Fruit fly (Drosophila melanogaster) whole organism, adult: Measurements from ENCODE around the gene TyrRS.

Source experiments
- CG11617 ChIP-seq: fragments of 200-800 bp; sonication (Bioruptor generic); optimal IDR thresholded peaks from 2 replicates; lab custom pipeline; 2017; ENCODE audit warnings: mild to moderate bottlenecking, missing biosample characterization, missing genetic modification reagents, missing genetic modification characterization
- CG12768 ChIP-seq: fragments of 200-800 bp; sonication (Bioruptor generic); optimal IDR thresholded peaks from 2 replicates; lab custom pipeline; 2017; ENCODE audit warnings: missing biosample characterization, missing genetic modification characterization, mild to moderate bottlenecking, moderate library complexity, missing genetic modification reagents
- CG14711 ChIP-seq: fragments of 200-800 bp; sonication (Bioruptor generic); optimal IDR thresholded peaks from 2 replicates; lab custom pipeline; 2018; ENCODE audit warnings: missing biosample characterization, mild to moderate bottlenecking, missing genetic modification characterization, moderate library complexity
- CG1620 ChIP-seq: fragments of 200-800 bp; sonication (Bioruptor generic); optimal IDR thresholded peaks from 2 replicates; lab custom pipeline; 2016; ENCODE audit warnings: missing biosample characterization, missing genetic modification characterization
- CG33017 ChIP-seq: fragments of 200-800 bp; sonication (Bioruptor generic); optimal IDR thresholded peaks from 2 replicates; lab custom pipeline; 2018; ENCODE audit warnings: missing biosample characterization, mild to moderate bottlenecking, missing genetic modification characterization, moderate library complexity
- CG5204 ChIP-seq: fragments of 200-800 bp; sonication (Bioruptor generic); optimal IDR thresholded peaks from 2 replicates; lab custom pipeline; 2016; ENCODE audit warnings: missing biosample characterization, missing genetic modification characterization
- CG7045 ChIP-seq: fragments of 200-800 bp; sonication (Bioruptor generic); optimal IDR thresholded peaks from 2 replicates; lab custom pipeline; 2017; ENCODE audit warnings: missing biosample characterization, mild to moderate bottlenecking, missing genetic modification characterization
- CG7101 ChIP-seq: fragments of 200-800 bp; sonication (Bioruptor generic); optimal IDR thresholded peaks from 2 replicates; lab custom pipeline; 2018; ENCODE audit warnings: missing biosample characterization, mild to moderate bottlenecking, missing genetic modification characterization, moderate library complexity
- Clk ChIP-seq: fragments of 200-800 bp; sonication (Bioruptor generic); optimal IDR thresholded peaks from 2 replicates; lab custom pipeline; 2017; ENCODE audit warnings: missing biosample characterization, missing genetic modification characterization
- Crg-1 ChIP-seq: fragments of 200-800 bp; sonication (Bioruptor generic); optimal IDR thresholded peaks from 2 replicates; lab custom pipeline; 2016; ENCODE audit warnings: missing biosample characterization, missing genetic modification characterization
- Hr96 ChIP-seq: fragments of 200-800 bp; sonication (Bioruptor generic); optimal IDR thresholded peaks from 2 replicates; lab custom pipeline; 2016; ENCODE audit warnings: missing biosample characterization, missing genetic modification characterization
- Mnt ChIP-seq: fragments of 200-800 bp; sonication (Bioruptor generic); optimal IDR thresholded peaks from 2 replicates; lab custom pipeline; 2016; ENCODE audit warnings: missing biosample characterization, mild to moderate bottlenecking, missing genetic modification characterization
- bab1 ChIP-seq: fragments of 200-800 bp; sonication (Bioruptor generic); optimal IDR thresholded peaks from 3 replicates; lab custom pipeline; 2019; ENCODE audit warnings: missing biosample characterization, mild to moderate bottlenecking, missing genetic modification characterization, moderate library complexity
- cic ChIP-seq: fragments of 200-800 bp; sonication (Bioruptor generic); optimal IDR thresholded peaks from 2 replicates; lab custom pipeline; 2017; ENCODE audit warnings: missing biosample characterization, mild to moderate bottlenecking, missing genetic modification characterization, moderate library complexity
- cnc ChIP-seq, 2 experiments: fragments of >200 bp; optimal IDR thresholded peaks; 2 replicates each; lab custom pipeline; 2017
- kay ChIP-seq: fragments of 200-800 bp; sonication (Bioruptor generic); peaks from one replicate; lab custom pipeline; 2016; ENCODE audit warnings: missing biosample characterization, missing genetic modification characterization, borderline replicate concordance
- ovo ChIP-seq: fragments of 200-800 bp; sonication (Bioruptor generic); optimal IDR thresholded peaks from 2 replicates; lab custom pipeline; 2016; ENCODE audit warnings: missing biosample characterization, missing genetic modification characterization
- pad ChIP-seq: fragments of 200-800 bp; sonication (Bioruptor generic); optimal IDR thresholded peaks from 3 replicates; lab custom pipeline; 2017; ENCODE audit warnings: missing biosample characterization, missing genetic modification characterization, mild to moderate bottlenecking, moderate library complexity, missing genetic modification reagents
- tj ChIP-seq: fragments of 200-800 bp; sonication (Bioruptor generic); optimal IDR thresholded peaks from 3 replicates; lab custom pipeline; 2017; ENCODE audit warnings: missing biosample characterization, mild to moderate bottlenecking, missing genetic modification characterization, moderate library complexity
- toe ChIP-seq: fragments of 200-800 bp; sonication (Bioruptor generic); optimal IDR thresholded peaks from 2 replicates; lab custom pipeline; 2016; ENCODE audit warnings: missing biosample characterization, missing genetic modification characterization

Gene TyrRS

DNA sequence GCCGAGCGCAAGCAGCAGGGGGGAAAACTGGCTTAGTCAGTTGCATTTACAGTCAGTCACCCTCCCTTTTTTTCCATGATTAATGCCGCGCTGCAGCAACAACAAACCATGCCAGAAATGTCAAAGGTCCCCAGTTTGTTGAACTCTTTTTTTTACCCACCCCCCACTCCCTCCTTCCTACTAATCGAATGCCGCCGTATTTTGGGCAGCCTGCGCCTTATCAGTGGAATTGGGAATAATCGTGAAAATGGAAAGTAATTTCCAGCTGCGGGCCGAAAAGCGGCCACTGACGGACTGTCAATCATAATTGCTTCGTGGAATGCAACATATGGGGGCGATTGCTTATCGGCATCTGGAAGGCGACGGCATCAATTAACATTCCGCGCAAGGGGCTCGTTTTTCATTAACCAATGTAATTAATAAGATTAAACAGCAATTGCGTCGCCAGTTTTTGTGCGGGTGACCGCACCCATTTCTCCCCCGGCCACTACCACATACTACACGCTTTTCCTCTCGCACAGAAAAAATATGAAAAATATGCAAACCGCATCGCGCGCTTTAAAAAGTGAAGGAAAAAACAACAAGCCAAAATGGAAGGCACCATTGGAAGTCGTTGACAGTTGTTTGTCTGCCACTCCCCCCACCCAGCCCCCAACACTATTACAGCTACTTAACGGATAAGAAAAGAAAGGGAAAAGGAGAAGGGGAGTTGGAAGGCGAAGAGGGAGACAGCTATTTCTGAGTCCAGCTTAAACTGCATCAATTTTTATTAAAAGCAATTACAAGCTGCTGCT lies 9.5 kb downstream of the TyrRS start:
- TF ChIP-seq pad (GFP tag; lab: Kevin White, UChicago) (peak; percentile 91), CG11617 (GFP tag; lab: Kevin White, UChicago) (no peak)

DNA sequence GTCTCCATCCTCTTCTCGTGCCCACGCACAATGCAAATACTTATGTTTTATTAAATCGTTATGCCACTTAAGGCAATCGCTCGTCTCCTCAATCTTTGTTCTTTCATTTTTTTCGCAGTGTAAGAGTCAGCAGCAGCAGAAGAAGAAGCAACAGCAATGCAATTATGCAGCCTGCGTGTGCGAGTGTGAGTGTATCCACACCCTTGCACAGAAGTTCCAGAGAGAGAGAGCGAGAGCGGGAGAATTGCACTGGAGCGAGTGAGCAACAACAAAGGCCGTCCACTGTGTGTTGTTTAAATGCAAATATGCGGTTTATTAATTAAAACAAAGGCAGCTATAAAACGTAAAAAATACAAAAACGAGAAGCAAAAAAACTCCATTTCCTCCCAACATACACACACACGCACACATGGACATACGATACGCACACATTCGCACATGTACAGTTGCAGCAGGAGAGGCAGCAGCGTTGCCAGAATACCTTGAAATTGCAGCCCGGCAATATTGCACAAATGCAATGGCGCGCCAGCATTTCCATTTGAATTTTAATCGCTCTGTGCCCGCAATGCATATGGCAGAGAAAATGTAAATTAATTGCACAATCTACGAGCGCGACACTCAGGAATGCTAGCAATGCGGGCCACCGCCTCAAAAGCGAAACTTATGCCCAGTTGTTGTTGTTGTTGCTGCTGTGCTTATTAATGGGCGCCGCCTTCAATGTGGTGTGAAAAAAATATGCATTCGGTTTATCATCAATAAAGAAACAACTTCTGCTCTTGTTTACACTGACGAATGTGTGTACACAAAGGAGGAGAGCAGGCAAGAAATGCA lies 10.3 kb downstream of the TyrRS start:
- TF ChIP-seq Crg-1, result no peak
- peak; percentile 35 for TF ChIP-seq bab1 (GFP tag; lab: Kevin White, UChicago)
- TF ChIP-seq CG12768 (GFP tag; lab: Kevin White, UChicago), result no peak
- TF ChIP-seq CG7045, result peak; percentile 46
- peak; percentile 30 for TF ChIP-seq tj (GFP tag; lab: Kevin White, UChicago)
- no peak for TF ChIP-seq Clk (GFP tag; lab: Kevin White, UChicago)
- peak; percentile 6 for TF ChIP-seq CG33017 (tag; lab: Kevin White, UChicago)
- TF ChIP-seq CG14711 (tag; lab: Kevin White, UChicago), result peak; percentile 2
- peak; percentile 29 for TF ChIP-seq CG11617 (GFP tag; lab: Kevin White, UChicago)
- peak; percentile 71 for TF ChIP-seq kay (GFP tag; lab: Kevin White, UChicago)
- TF ChIP-seq Hr96, result no peak
- TF ChIP-seq cnc (optimal IDR thresholded peaks at IDR 0.05; lab: Kevin White, UChicago), result no peak
- peak; percentile 2 for TF ChIP-seq ovo (GFP tag; lab: Kevin White, UChicago)
- no peak for TF ChIP-seq CG5204 (GFP tag; lab: Kevin White, UChicago)
- no peak for TF ChIP-seq toe (GFP tag; lab: Kevin White, UChicago)
- TF ChIP-seq pad (GFP tag; lab: Kevin White, UChicago), result peak; percentile 61
- TF ChIP-seq cic (GFP tag; lab: Kevin White, UChicago), result no peak
- no peak for TF ChIP-seq CG7101 (tag; lab: Kevin White, UChicago)
- no peak for TF ChIP-seq Mnt (GFP tag; lab: Kevin White, UChicago)
- TF ChIP-seq CG1620 (GFP tag; lab: Kevin White, UChicago), result no peak

DNA sequence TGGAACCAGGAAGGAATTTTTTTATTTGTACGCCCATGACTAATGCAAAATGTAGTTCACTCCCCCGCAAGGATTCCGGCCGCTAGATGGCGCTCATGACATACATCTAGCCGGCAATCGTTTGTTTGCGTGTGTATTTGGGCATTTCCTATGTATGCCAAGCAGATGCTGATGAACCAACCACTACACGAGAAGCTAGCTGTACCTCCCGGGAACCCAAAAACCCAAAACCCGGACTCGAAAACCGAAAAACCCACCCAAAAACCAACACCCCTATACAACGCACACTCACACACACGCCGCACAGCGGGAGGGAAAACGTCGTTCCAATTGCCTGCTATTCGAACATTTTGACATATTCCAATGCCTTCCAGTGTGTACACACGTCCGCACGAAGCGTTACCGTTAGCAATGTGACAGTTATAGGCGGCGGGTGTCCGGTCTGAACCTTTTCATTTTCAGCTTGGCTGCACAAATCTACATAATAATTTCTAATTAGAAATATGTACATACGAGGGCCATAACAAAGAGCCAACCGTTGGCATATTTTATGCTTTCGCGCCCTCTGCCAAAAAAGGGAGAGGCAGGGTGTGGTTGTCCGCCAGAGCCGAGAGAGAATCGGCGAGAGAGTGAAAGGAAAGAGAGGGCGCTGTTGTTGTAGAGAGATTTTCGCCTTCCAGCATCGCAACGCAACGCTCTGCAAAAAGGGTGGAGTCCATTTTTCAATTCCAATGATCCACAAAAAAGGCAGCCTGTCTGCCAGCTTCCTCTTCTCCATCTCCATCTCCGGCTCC lies 11.1 kb downstream of the TyrRS start:
- TF ChIP-seq CG33017 (tag; lab: Kevin White, UChicago) (no peak), CG5204 (GFP tag; lab: Kevin White, UChicago) (no peak), Hr96 (no peak), CG7045 (no peak), Crg-1 (no peak), ovo (GFP tag; lab: Kevin White, UChicago) (no peak), toe (GFP tag; lab: Kevin White, UChicago) (no peak), Clk (GFP tag; lab: Kevin White, UChicago) (no peak), CG7101 (tag; lab: Kevin White, UChicago) (no peak), CG1620 (GFP tag; lab: Kevin White, UChicago) (no peak), tj (GFP tag; lab: Kevin White, UChicago) (no peak), CG12768 (GFP tag; lab: Kevin White, UChicago) (no peak), pad (GFP tag; lab: Kevin White, UChicago) (no peak), CG14711 (tag; lab: Kevin White, UChicago) (no peak), cnc (optimal IDR thresholded peaks at IDR 0.05; lab: Kevin White, UChicago) (no peak)

dm6 chr3L:16402253-16402652 lies 16.8 kb downstream of the TyrRS start:
- TF ChIP-seq CG14711 (tag; lab: Kevin White, UChicago) (no peak), cic (GFP tag; lab: Kevin White, UChicago) (no peak), CG11617 (GFP tag; lab: Kevin White, UChicago) (no peak), CG12768 (GFP tag; lab: Kevin White, UChicago) (no peak), CG33017 (tag; lab: Kevin White, UChicago) (no peak), cnc (optimal IDR thresholded peaks at IDR 0.05; lab: Kevin White, UChicago) (no peak), Clk (GFP tag; lab: Kevin White, UChicago) (no peak), Hr96 (no peak), kay (GFP tag; lab: Kevin White, UChicago) (no peak), toe (GFP tag; lab: Kevin White, UChicago) (no peak)

DNA sequence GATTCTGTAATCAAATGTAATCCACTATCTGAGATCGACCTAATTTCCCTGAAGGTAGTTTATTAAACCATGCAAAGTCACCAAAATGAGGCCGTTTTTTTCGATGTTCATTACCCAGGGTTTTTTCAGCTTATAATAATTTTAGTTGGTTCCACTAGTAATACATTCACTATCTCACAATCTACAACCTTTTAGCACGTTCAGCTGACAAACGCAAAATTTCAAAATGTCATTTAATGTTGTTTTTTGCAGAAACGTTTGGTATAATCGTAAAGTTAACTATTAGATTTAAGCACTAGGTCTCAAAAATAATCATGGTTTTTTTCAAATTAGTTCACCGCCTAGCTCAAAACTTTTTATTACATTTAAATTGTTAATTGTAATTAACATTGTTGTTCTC lies 18.9 kb downstream of the TyrRS start, which contains the start of gene CG44836:
TSS of gene CG44836 (minus strand) at position 101 of the 400 bp plus-strand sequence.
- TF ChIP-seq CG11617 (GFP tag; lab: Kevin White, UChicago), result no peak
- peak; percentile 20 for TF ChIP-seq kay (GFP tag; lab: Kevin White, UChicago)
